Worm (Caenorhabditis elegans) whole organism, young adult: ENCODE measurements around the gene srj-5.

Experiments used
- ceh-100 ChIP-seq: fragments of 200-800 bp; sonication (Bioruptor generic); IDR thresholded peaks from 2 replicates; pipeline ENCODE4 v1.3.6; 2022; ENCODE audit warnings: missing genetic modification reagents, missing genetic modification characterization, missing compliant biosample characterization
- ceh-58 ChIP-seq: fragments of 200-800 bp; sonication (Bioruptor generic); IDR thresholded peaks from 2 replicates; pipeline ENCODE4 v1.3.6; 2022; ENCODE audit warnings: missing genetic modification characterization, missing compliant biosample characterization
- mcd-1 ChIP-seq: fragments of 200-800 bp; sonication (Bioruptor generic); IDR thresholded peaks from 2 replicates; pipeline ENCODE4 v1.3.6; 2022; ENCODE audit warnings: missing genetic modification reagents, missing genetic modification characterization, missing compliant biosample characterization
- nfyb-1 ChIP-seq: fragments of 200-800 bp; sonication (Bioruptor generic); IDR thresholded peaks from 2 replicates; pipeline ENCODE4 v1.3.6; 2022; ENCODE audit warnings: missing genetic modification reagents, missing genetic modification characterization, missing compliant biosample characterization
- pbrm-1 ChIP-seq: fragments of 200-800 bp; sonication (Bioruptor generic); IDR thresholded peaks from 2 replicates; pipeline ENCODE4 v1.3.6; 2022; ENCODE audit warnings: missing genetic modification reagents, missing genetic modification characterization, missing compliant biosample characterization

ce11 chrV:687384-687783 lies 34.5 kb upstream of the srj-5 start, which contains the start of gene H25P19.1:
- TF ChIP-seq nfyb-1 (no peak), mcd-1 (GFP tag; lab: Robert Waterston, UW) (no peak), pbrm-1 (GFP tag; lab: Robert Waterston, UW) (no peak), ceh-100 (GFP tag; lab: Robert Waterston, UW) (no peak), ceh-58 (GFP tag; lab: Robert Waterston, UW) (no peak)
